Worm (Caenorhabditis elegans) whole organism, late embryonic: ENCODE data around the gene srlf-2.

ENCODE experiments used
- dve-1 ChIP-seq: sonication (generic microtip); optimal IDR thresholded peaks from 2 replicates; lab custom pipeline; 2017; ENCODE audit warnings: antibody characterized with exemption, mild to moderate bottlenecking, missing genetic modification characterization, missing compliant biosample characterization
- nhr-11 ChIP-seq: fragments of 150-350 bp; optimal IDR thresholded peaks from 2 replicates; lab custom pipeline; 2014; ENCODE audit warnings: missing biosample characterization, missing genetic modification characterization
- pha-4 ChIP-seq: fragments of 150-350 bp; optimal IDR thresholded peaks from 2 replicates; lab custom pipeline; 2018; ENCODE audit warnings: missing biosample characterization, missing genetic modification reagents, missing genetic modification characterization
- pros-1 ChIP-seq: fragments of 150-350 bp; optimal IDR thresholded peaks from 2 replicates; lab custom pipeline; 2014; ENCODE audit warnings: missing biosample characterization, missing genetic modification reagents, missing genetic modification characterization

DNA sequence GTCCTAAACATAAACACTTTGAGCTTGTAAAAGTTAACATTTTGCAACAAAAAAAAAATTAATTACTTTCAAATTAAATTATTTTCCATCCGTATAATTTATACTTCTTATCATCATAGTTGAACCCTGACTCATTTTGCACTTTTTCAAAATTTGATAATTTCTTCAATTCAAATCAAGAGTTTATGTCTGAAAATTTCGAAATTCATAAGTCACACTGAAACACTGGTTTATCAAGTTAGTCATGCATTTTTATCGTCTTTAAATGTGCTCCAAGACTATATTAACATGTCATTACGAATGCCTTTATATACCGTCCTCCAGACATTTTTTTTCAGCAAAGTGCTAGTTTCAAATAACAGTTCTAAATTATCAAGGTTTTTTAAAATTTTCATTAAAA is 49.6 kb downstream of the srlf-2 start:
- no peak for TF ChIP-seq dve-1 (tag; lab: Kevin White, UChicago)
- no peak for TF ChIP-seq nhr-11
- no peak for TF ChIP-seq pros-1
- TF ChIP-seq pha-4 = no peak
